Worm (Caenorhabditis elegans): Measurements from ENCODE around the gene grsp-2.

DNA sequence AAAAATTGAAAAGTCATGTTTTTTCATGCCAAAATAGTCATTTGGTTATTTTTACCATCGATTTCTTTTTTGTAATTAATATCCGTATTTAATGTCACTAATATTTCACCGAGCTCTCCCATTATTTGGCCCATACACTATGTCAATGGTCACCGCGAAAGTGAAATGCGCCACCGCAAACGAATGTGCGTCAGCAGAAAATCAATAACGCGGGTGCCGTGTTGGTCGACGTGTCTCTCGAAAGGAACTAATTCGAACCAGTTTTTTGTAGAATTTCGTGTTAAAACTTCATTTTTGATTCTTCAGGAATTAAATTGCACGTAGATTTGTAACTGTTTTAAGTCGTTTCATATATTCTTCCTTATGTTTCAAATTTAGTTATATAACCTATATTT lies 10.5 kb downstream of the grsp-2 start:
- no peak for TF ChIP-seq Y116A8C.19 (tag; optimal IDR thresholded peaks at IDR 0.05; ENCODE audit: borderline replicate concordance)
- no peak for TF ChIP-seq ama-1 (optimal IDR thresholded peaks at IDR 0.05)
- no peak for TF ChIP-seq nhr-237 (tag; optimal IDR thresholded peaks at IDR 0.05)
- TF ChIP-seq pqm-1 (tag; optimal IDR thresholded peaks at IDR 0.05) = no peak

All from whole organism, L1 larva.